Worm (Caenorhabditis elegans): ENCODE measurements around the gene lir-1.

Gene lir-1

DNA sequence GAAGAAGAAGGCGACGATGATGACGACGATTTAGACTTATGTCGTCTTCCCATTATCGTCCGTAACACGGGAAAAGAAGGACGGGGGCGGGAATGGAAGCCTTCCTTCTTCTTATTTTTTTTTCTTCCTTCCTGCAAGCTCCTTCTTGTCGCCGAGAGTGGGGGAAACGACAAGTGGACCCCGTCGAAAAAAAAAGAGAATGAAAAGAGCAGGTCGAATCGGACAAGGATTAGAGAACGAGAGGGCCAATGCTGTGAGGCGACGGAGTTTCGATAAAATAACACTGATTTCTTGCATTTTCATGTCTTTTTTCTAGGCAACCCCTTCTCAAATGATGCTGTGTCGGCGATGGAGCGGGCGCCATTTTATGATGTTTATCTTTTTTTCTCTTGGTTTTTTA lies 20.6 kb upstream of the lir-1 start, which contains the start of gene pde-4:
pde-4 (minus strand) TSS at position 76 of the 400 bp plus-strand sequence.
- no peak for TF ChIP-seq ama-1 (optimal IDR thresholded peaks at IDR 0.05)
- TF ChIP-seq scrt-1 (GFP tag; IDR thresholded peaks at IDR 0.05): no peak
- TF ChIP-seq F13C5.2 (tag; optimal IDR thresholded peaks at IDR 0.05): no peak
- no peak for TF ChIP-seq flt-1 (GFP tag; IDR thresholded peaks at IDR 0.05)
- TF ChIP-seq hmg-4 (GFP tag; optimal IDR thresholded peaks at IDR 0.05): no peak

- TF ChIP-seq ets-7 (tag; optimal IDR thresholded peaks at IDR 0.05) (no peak), hmg-4 (GFP tag; optimal IDR thresholded peaks at IDR 0.05) (no peak), pes-1 (GFP tag; IDR thresholded peaks at IDR 0.05) (no peak), aly-1 (tag; optimal IDR thresholded peaks at IDR 0.05) (no peak), sea-1 (GFP tag; conservative IDR thresholded peaks at IDR 0.05) (no peak), tbx-37 (GFP tag; conservative IDR thresholded peaks at IDR 0.05) (no peak), ama-1 (optimal IDR thresholded peaks at IDR 0.05) (no peak), scrt-1 (GFP tag; IDR thresholded peaks at IDR 0.05) (no peak), hmbx-1 (tag; optimal IDR thresholded peaks at IDR 0.05) (no peak), flt-1 (GFP tag; IDR thresholded peaks at IDR 0.05) (no peak), F13C5.2 (tag; optimal IDR thresholded peaks at IDR 0.05) (no peak), ceh-36 (tag; optimal IDR thresholded peaks at IDR 0.05) (no peak), ceh-13 (GFP tag; optimal IDR thresholded peaks at IDR 0.05) (no peak), tra-4 (tag; optimal IDR thresholded peaks at IDR 0.05) (no peak), B0310.2 (tag; optimal IDR thresholded peaks at IDR 0.05) (no peak), tbx-11 (GFP tag; IDR thresholded peaks at IDR 0.05) (no peak), hnd-1 (tag; optimal IDR thresholded peaks at IDR 0.05) (no peak)
Observed at ce11 chrII:7662008-7662686, 9.7 kb upstream of the lir-1 start, which contains the start of gene alfa-1. Gene alfa-1, minus strand, starts transcription at chrII:7662522.

DNA sequence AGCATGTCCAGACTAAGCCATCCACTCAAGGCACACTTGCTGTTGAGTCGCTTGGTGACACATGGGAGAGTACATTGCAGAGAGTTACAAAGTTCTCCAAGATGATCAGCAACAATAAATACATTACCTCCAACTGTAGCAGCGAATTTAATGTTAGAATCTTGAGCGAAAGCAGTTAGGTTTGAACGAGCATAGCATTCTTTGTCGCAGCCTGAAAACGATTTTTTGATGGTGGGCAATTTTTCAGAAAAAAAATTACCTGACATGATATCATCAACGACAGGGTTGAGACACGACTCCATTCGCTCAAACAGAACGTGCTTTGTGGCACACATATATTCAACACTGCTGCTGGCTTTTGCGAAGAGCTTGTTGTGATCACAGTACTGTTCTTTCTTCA lies 8.8 kb upstream of the lir-1 start:
- TF ChIP-seq tbx-11 (GFP tag; IDR thresholded peaks at IDR 0.05): no peak
- no peak for TF ChIP-seq tra-4 (tag; optimal IDR thresholded peaks at IDR 0.05)
- TF ChIP-seq ets-7 (tag; optimal IDR thresholded peaks at IDR 0.05): no peak
- no peak for TF ChIP-seq ceh-13 (GFP tag; optimal IDR thresholded peaks at IDR 0.05)
- no peak for TF ChIP-seq F13C5.2 (tag; optimal IDR thresholded peaks at IDR 0.05)
- TF ChIP-seq pes-1 (GFP tag; IDR thresholded peaks at IDR 0.05): no peak
- no peak for TF ChIP-seq aly-1 (tag; optimal IDR thresholded peaks at IDR 0.05)
- no peak for TF ChIP-seq B0310.2 (tag; optimal IDR thresholded peaks at IDR 0.05)
- TF ChIP-seq hmbx-1 (tag; optimal IDR thresholded peaks at IDR 0.05): no peak
- no peak for TF ChIP-seq tbx-37 (GFP tag; conservative IDR thresholded peaks at IDR 0.05)
- no peak for TF ChIP-seq ama-1 (optimal IDR thresholded peaks at IDR 0.05)
- no peak for TF ChIP-seq scrt-1 (GFP tag; IDR thresholded peaks at IDR 0.05)

DNA sequence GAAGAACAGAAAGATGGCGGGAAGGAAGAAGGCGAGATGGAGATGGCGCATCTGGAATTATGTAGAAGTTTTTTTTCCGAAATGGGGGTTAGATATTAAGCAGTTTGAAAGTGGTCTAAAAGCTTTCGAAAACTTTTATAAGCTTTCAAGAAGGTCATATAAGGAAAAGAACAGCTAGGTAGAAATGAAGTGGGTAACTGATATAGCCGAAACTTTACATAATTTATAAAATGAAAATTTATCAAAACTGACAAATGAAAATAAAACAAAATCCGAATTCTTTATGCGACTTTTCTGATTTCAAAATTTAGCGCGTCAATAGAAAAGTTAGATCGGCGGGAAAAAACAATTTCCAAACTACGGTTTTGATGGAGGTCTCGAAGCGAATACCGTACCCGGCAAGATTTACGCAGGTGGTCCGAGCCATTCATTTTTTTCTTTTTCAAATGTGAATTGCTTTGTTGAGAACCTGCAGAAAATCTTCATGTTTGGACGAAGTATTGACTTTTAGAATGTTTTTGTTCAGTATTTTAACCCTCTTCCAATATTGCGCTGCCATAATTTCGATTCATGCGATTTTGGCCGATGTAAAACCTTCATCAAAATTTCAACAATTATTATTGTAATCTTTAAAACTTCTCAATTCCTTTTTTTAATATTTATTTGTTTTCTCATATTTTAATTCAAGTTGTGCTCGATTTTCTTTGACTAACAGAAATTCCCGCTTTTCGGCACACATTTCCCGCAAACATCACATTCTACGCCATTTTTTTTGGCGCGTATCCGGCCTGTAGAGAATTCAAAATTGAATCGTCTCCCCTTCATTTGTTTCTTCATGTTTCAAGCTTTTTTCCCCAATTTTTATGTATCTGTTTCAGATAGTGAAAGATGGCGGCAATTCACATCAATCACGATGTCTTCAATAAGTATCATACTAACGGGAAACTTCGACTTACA lies 7.8 kb upstream of the lir-1 start, which contains the start of the genes F18A1.7 and rpa-1:
F18A1.7 (minus strand) TSS at position 51 of the 957 bp plus-strand sequence.
rpa-1 (plus strand) TSS at position 879 of the 957 bp plus-strand sequence.
- TF ChIP-seq ama-1 (optimal IDR thresholded peaks at IDR 0.05): no peak
- 0 out of 2 replicates have a peak, but pooled peaks have one; percentile 30 for TF ChIP-seq flt-1 (GFP tag; IDR thresholded peaks at IDR 0.05)
- TF ChIP-seq F13C5.2 (tag; optimal IDR thresholded peaks at IDR 0.05): peak; percentile 39

DNA sequence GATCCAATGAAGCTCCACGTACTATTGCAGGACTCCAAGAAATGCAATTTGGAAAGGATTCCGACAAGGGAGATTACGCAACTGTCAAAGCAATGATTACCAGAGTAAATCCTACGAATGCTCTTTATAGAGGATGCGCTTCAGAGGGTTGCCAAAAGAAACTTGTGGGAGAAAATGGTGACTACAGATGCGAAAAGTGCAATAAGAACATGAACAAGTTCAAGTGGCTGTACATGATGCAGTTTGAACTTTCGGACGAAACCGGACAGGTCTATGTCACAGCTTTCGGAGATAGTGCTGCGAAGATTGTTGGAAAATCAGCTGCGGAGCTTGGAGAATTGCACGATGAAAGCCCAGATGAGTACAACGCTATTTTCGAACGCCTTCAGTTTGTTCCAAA lies 5.5 kb upstream of the lir-1 start:
- no peak for TF ChIP-seq tbx-11 (GFP tag; IDR thresholded peaks at IDR 0.05)
- no peak for TF ChIP-seq F13C5.2 (tag; optimal IDR thresholded peaks at IDR 0.05)
- no peak for TF ChIP-seq tra-4 (tag; optimal IDR thresholded peaks at IDR 0.05)
- no peak for TF ChIP-seq ets-7 (tag; optimal IDR thresholded peaks at IDR 0.05)
- TF ChIP-seq pes-1 (GFP tag; IDR thresholded peaks at IDR 0.05): no peak
- TF ChIP-seq hmg-4 (GFP tag; optimal IDR thresholded peaks at IDR 0.05): no peak
- no peak for TF ChIP-seq hmbx-1 (tag; optimal IDR thresholded peaks at IDR 0.05)

DNA sequence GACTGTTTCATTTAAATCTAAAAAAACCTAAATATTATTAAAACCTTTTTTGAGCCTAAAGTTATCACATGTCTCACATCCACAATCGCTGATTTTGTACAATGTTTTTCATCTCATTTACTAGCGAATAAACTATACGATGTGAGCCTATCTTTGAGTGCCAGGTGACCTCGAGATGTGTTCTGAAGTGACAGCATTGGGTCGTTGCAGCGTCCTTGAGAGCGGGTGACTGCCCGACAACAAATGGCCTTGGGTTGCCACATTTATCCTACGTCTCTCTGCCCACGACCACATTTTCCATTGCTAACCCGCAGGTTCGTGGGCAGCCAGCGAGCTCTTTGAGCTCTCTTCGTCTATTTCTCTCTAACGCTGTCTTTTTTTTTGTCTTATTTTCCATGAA lies 4.8 kb upstream of the lir-1 start, which contains the start of gene lir-2:
lir-2 (plus strand) TSS at position 301 of the 400 bp plus-strand sequence.
- TF ChIP-seq hmbx-1 (tag; optimal IDR thresholded peaks at IDR 0.05) (no peak), tbx-11 (GFP tag; IDR thresholded peaks at IDR 0.05) (no peak), flt-1 (GFP tag; IDR thresholded peaks at IDR 0.05) (no peak), F13C5.2 (tag; optimal IDR thresholded peaks at IDR 0.05) (peak; percentile 7), pes-1 (GFP tag; IDR thresholded peaks at IDR 0.05) (peak; percentile 8; the same call in 1 of the 2 replicates)

DNA sequence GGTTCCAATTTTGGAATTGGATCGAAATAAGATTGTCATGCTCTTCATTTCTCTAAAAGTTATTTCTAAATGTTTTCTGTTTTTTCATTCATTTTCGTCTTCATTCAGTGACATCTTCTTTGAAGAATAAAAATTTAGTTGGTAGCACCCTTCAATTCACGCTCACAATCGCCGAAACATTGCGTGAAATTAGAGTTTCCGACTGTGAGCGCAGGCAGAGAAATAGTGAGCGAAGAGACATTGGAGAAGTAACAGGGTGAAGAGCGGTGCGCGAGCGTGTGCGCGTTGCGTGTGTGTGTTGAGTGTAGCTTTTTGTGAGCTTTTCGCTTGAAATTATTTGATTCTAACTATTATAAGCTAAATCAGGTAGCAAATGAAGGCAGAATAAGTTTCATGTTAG lies 2.4 kb upstream of the lir-1 start:
- TF ChIP-seq F13C5.2 (tag; optimal IDR thresholded peaks at IDR 0.05) (peak; percentile 34), hmg-4 (GFP tag; optimal IDR thresholded peaks at IDR 0.05) (peak; percentile 9), flt-1 (GFP tag; IDR thresholded peaks at IDR 0.05) (no peak)

ce11 chrII:7670039-7670438 lies 1.8 kb upstream of the lir-1 start:
- no peak for TF ChIP-seq hmbx-1 (tag; optimal IDR thresholded peaks at IDR 0.05)
- no peak for TF ChIP-seq F13C5.2 (tag; optimal IDR thresholded peaks at IDR 0.05)
